Worm (Caenorhabditis elegans): Measurements from ENCODE around the gene T11F9.14.

The T11F9.14 gene

ce11 chrV:11521448-11521847 is 40.8 kb upstream of the T11F9.14 start, which contains the start of gene pafo-1 (continued):
- no peak for TF ChIP-seq hsf-1 (GFP tag; IDR thresholded peaks at IDR 0.05)
- TF ChIP-seq bed-2 (GFP tag; IDR thresholded peaks at IDR 0.05) = no peak
- peak; percentile 90 for TF ChIP-seq efl-1 (GFP tag; optimal IDR thresholded peaks at IDR 0.05)
- peak; percentile 87 for TF ChIP-seq lin-40 (tag; optimal IDR thresholded peaks at IDR 0.05)
- TF ChIP-seq let-607 (tag; optimal IDR thresholded peaks at IDR 0.05) = peak in 1 of 2 experiments; percentile 16
- TF ChIP-seq mcd-1 (GFP tag; IDR thresholded peaks at IDR 0.05) = peak; percentile 91
- TF ChIP-seq rpc-1 (optimal IDR thresholded peaks at IDR 0.05) = no peak
- TF ChIP-seq rpc-1 (tag; optimal IDR thresholded peaks at IDR 0.05) = no peak
- TF ChIP-seq ztf-22 (GFP tag; optimal IDR thresholded peaks at IDR 0.05) = no peak
- no peak for TF ChIP-seq ztf-6 (GFP tag; IDR thresholded peaks at IDR 0.05)
- no peak for TF ChIP-seq Y53F4B.3 (GFP tag; IDR thresholded peaks at IDR 0.05)
- peak; percentile 92 for TF ChIP-seq B0336.3 (GFP tag; IDR thresholded peaks at IDR 0.05)
- no peak for TF ChIP-seq B0019.2 (GFP tag; conservative IDR thresholded peaks at IDR 0.05)
- no peak for TF ChIP-seq lag-1 (GFP tag; IDR thresholded peaks at IDR 0.05)
- TF ChIP-seq F55B11.4 (tag; optimal IDR thresholded peaks at IDR 0.05; ENCODE audit: borderline replicate concordance, insufficient read depth) = no peak
- peak; percentile 76 for TF ChIP-seq tlf-1 (GFP tag; optimal IDR thresholded peaks at IDR 0.05)
- TF ChIP-seq rec-8 (tag; optimal IDR thresholded peaks at IDR 0.05) = no peak
- no peak for TF ChIP-seq F49E8.2 (tag; optimal IDR thresholded peaks at IDR 0.05; ENCODE audit: insufficient read depth)
- TF ChIP-seq fkh-3 (tag; optimal IDR thresholded peaks at IDR 0.05) = no peak
- peak; percentile 72 for TF ChIP-seq hmg-20 (GFP tag; IDR thresholded peaks at IDR 0.05)
- TF ChIP-seq ztf-28 (GFP tag; IDR thresholded peaks at IDR 0.05) = no peak
- no peak for TF ChIP-seq nhr-90 (tag; optimal IDR thresholded peaks at IDR 0.05)
- TF ChIP-seq ceh-58 (GFP tag; IDR thresholded peaks at IDR 0.05) = no peak
- peak; percentile 91 for TF ChIP-seq pbrm-1 (GFP tag; IDR thresholded peaks at IDR 0.05)
- TF ChIP-seq Y67H2A.10 (GFP tag; conservative IDR thresholded peaks at IDR 0.05) = 0 out of 2 replicates have a peak, but pooled peaks have one; percentile 12
- TF ChIP-seq C17E4.6 (GFP tag; IDR thresholded peaks at IDR 0.05) = no peak
- no peak for TF ChIP-seq mxl-1 (tag; optimal IDR thresholded peaks at IDR 0.05)
- TF ChIP-seq madf-6 (GFP tag; IDR thresholded peaks at IDR 0.05) = peak; percentile 81
- peak; percentile 23 for TF ChIP-seq somi-1 (GFP tag; optimal IDR thresholded peaks at IDR 0.05)
- no peak for TF ChIP-seq sptf-2 (GFP tag; optimal IDR thresholded peaks at IDR 0.05)
- no peak for TF ChIP-seq akir-1 (GFP tag; optimal IDR thresholded peaks at IDR 0.05)
- TF ChIP-seq snpc-4 (GFP tag; optimal IDR thresholded peaks at IDR 0.05) = peak; percentile 41
- TF ChIP-seq snpc-4 (tag; optimal IDR thresholded peaks at IDR 0.05) = peak; percentile 40 to 85 (median 67)
- TF ChIP-seq dox-1 (GFP tag; IDR thresholded peaks at IDR 0.05) = peak; percentile 95
- TF ChIP-seq Y95B8A.8 (GFP tag; IDR thresholded peaks at IDR 0.05) = peak; percentile 82
- TF ChIP-seq gei-17 (GFP tag; optimal IDR thresholded peaks at IDR 0.05) = no peak
- TF ChIP-seq xnd-1 (tag; optimal IDR thresholded peaks at IDR 0.05) = peak; percentile 65
- peak; percentile 72 for TF ChIP-seq lsl-1 (GFP tag; optimal IDR thresholded peaks at IDR 0.05)
- peak; percentile 57 for TF ChIP-seq snpc-3.4 (tag; optimal IDR thresholded peaks at IDR 0.05)
- peak; percentile 82; the same call in 1 of the 2 replicates for TF ChIP-seq Y56A3A.18 (GFP tag; IDR thresholded peaks at IDR 0.05)
- no peak for TF ChIP-seq tbx-9 (tag; optimal IDR thresholded peaks at IDR 0.05; ENCODE audit: borderline replicate concordance)
- TF ChIP-seq nhr-27 (tag; optimal IDR thresholded peaks at IDR 0.05) = no peak
- TF ChIP-seq lir-1 (GFP tag; conservative IDR thresholded peaks at IDR 0.05) = 0 out of 2 replicates have a peak, but pooled peaks have one; percentile 42
- TF ChIP-seq hrde-1 (tag; optimal IDR thresholded peaks at IDR 0.05; ENCODE audit: borderline replicate concordance) = peak; percentile 57
- TF ChIP-seq ztf-25 (GFP tag; IDR thresholded peaks at IDR 0.05) = 0 out of 2 replicates have a peak, but pooled peaks have one; percentile 58
- TF ChIP-seq tbp1 (GFP tag; optimal IDR thresholded peaks at IDR 0.05) = peak; percentile 66
- no peak for TF ChIP-seq cebp-1 (GFP tag; IDR thresholded peaks at IDR 0.05)
- TF ChIP-seq cebp-1 (tag; optimal IDR thresholded peaks at IDR 0.05) = no peak
